Fruit fly (Drosophila melanogaster): Measurements from ENCODE around the gene mib2.
A peak's percentile ranks its signal among the peaks of the same experiment; 100 is the strongest.

Gene mib2

DNA sequence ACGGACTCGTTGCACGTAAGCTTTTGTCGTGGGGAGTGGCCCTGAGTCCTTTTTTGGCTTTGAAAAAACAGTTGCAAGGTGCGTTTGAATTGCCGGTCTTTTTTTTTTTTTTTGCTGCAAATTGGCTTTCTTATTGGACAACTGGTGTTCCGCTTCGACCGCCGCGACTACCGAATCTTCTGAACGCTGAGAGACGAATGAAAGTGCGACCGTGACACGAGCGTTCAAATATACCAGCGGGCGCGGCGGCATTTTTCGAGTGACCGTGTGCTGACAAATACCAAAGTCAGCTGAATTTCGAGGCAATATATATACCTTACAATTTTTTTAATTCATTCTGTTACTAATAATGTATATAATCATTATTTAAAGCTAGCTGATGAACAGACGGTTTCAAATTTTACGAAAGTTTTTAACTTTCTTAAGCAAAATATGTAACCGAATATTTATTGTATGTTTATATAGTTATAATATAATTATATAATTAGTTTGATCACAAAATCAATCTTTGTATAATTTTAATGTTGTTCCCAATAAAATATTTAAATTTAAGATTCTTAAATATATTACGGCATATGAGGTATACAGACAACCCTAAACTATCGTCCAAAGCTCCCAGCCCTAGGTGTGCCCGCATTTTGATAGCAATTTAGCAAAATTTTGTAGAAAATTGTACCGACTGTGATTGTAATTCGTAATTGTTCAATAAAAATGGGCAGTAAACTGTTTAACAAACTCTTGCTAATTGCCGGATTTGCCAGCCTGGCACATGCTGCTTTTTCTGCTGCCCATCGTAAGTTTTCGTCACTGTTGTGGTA lies 47.0 kb upstream of the mib2 start, which contains the start of the genes Swip-1 and EMC5 (continued):
- TF ChIP-seq fd85E (GFP tag; optimal IDR thresholded peaks at IDR 0.05) (no peak), lz (GFP tag; optimal IDR thresholded peaks at IDR 0.05) (peak; percentile 26), CG32006 (GFP tag; optimal IDR thresholded peaks at IDR 0.05) (peak; percentile 48), Lpt (GFP tag; optimal IDR thresholded peaks at IDR 0.05) (no peak), CG6163 (GFP tag; IDR thresholded peaks at IDR 0.05) (peak; percentile 61; the same call in 2 of the 3 replicates), salr (GFP tag; optimal IDR thresholded peaks at IDR 0.05) (peak in 1 of 2 experiments; percentile 58), CG1621 (tag; optimal IDR thresholded peaks at IDR 0.05) (no peak), CG10631 (GFP tag; optimal IDR thresholded peaks at IDR 0.05) (peak; percentile 71), acj6 (GFP tag; optimal IDR thresholded peaks at IDR 0.05) (peak; percentile 35), CG4318 (GFP tag; optimal IDR thresholded peaks at IDR 0.05) (peak; percentile 33), Ets21C (GFP tag; optimal IDR thresholded peaks at IDR 0.05) (no peak), Gug (GFP tag; IDR thresholded peaks at IDR 0.05) (no peak), CG3919 (GFP tag; optimal IDR thresholded peaks at IDR 0.05) (peak; percentile 50), Eip93F (GFP tag; optimal IDR thresholded peaks at IDR 0.05) (no peak), CG11294 (GFP tag; IDR thresholded peaks at IDR 0.05) (no peak), Ets96B (tag; optimal IDR thresholded peaks at IDR 0.05) (peak; percentile 46), CG10669 (GFP tag; optimal IDR thresholded peaks at IDR 0.05) (peak; percentile 9), Hr4 (GFP tag; optimal IDR thresholded peaks at IDR 0.05) (peak; percentile 49), CG3032 (tag; optimal IDR thresholded peaks at IDR 0.05) (peak; percentile 66), CG6276 (GFP tag; optimal IDR thresholded peaks at IDR 0.05) (no peak), ss (GFP tag; optimal IDR thresholded peaks at IDR 0.05) (no peak), CG7368 (GFP tag; optimal IDR thresholded peaks at IDR 0.05) (no peak), vri (GFP tag; optimal IDR thresholded peaks at IDR 0.05) (peak; percentile 27), Sox15 (GFP tag; optimal IDR thresholded peaks at IDR 0.05) (no peak), eg (GFP tag; IDR thresholded peaks at IDR 0.05) (peak; percentile 19; the same call in 2 of the 3 replicates), CG6808 (GFP tag; optimal IDR thresholded peaks at IDR 0.05) (peak; percentile 35), topi (GFP tag; optimal IDR thresholded peaks at IDR 0.05) (peak; percentile 17)

DNA sequence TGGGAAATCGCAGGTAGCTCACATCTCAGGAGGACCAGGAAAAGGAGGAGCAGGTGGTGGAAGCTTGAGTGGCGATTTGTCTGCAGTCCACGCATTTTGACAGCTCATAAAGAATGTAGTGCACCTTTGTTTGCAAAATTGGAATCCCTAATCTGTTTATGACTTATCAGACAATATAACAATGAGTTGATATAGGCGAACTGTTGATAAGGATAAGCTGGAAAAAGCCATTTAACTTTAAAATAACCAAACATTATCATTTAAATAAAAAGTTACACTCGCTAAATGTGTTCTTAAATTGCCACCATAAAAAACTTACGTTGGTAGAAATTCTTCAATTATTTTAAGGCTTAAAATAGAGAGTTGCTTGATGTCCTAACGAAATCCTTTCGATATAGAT lies 44.1 kb upstream of the mib2 start, which contains the start of gene CG15170:
CG15170 (minus strand) TSS at position 101 of the 400 bp plus-strand sequence.
- TF ChIP-seq Hr39 (GFP tag; optimal IDR thresholded peaks at IDR 0.05) (no peak), CG6792 (GFP tag; optimal IDR thresholded peaks at IDR 0.05) (no peak), Ets21C (GFP tag; optimal IDR thresholded peaks at IDR 0.05) (no peak), CG10669 (GFP tag; optimal IDR thresholded peaks at IDR 0.05) (no peak), Eip75B (GFP tag; optimal IDR thresholded peaks at IDR 0.05) (no peak), Smox (GFP tag; optimal IDR thresholded peaks at IDR 0.05) (no peak), CG15336 (GFP tag; IDR thresholded peaks at IDR 0.05) (no peak), eg (GFP tag; IDR thresholded peaks at IDR 0.05) (no peak), CG6276 (GFP tag; optimal IDR thresholded peaks at IDR 0.05) (no peak), CG11902 (GFP tag; optimal IDR thresholded peaks at IDR 0.05) (no peak), CG32006 (GFP tag; optimal IDR thresholded peaks at IDR 0.05) (no peak), CG3032 (tag; optimal IDR thresholded peaks at IDR 0.05) (no peak), CG11762 (GFP tag; optimal IDR thresholded peaks at IDR 0.05; ENCODE audit: insufficient read depth) (no peak), CG4318 (GFP tag; optimal IDR thresholded peaks at IDR 0.05) (no peak), acj6 (GFP tag; optimal IDR thresholded peaks at IDR 0.05) (no peak), svp (GFP tag) (no peak), Met (GFP tag; optimal IDR thresholded peaks at IDR 0.05) (no peak), pdm3 (GFP tag; optimal IDR thresholded peaks at IDR 0.05) (no peak)

DNA sequence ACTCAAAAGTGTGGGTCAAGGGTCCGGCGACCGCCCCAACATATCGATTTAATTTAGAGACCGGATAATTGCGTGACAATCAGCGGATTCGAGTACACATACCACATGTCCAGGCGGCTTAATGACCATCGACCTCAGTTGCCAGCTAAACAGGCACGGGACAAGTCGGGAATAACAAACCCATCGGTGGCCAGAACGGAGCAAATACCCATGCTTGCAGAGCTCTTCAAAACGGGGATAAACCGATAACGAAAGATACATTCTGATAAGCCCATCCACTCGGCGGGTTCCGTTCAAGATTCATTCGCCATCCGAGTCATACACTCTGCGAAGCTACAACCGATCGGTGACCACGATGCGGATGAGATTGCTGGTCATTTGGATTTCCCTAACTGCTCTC lies 43.5 kb upstream of the mib2 start, which contains the start of gene CG15169:
CG15169 (plus strand) TSS at position 301 of the 400 bp plus-strand sequence.
- TF ChIP-seq CG6163 (GFP tag; IDR thresholded peaks at IDR 0.05), result no peak
- TF ChIP-seq fd85E (GFP tag; optimal IDR thresholded peaks at IDR 0.05), result no peak
- TF ChIP-seq Eip78C (GFP tag), result no peak
- TF ChIP-seq Met (GFP tag; optimal IDR thresholded peaks at IDR 0.05), result no peak
- TF ChIP-seq acj6 (GFP tag; optimal IDR thresholded peaks at IDR 0.05), result no peak
- TF ChIP-seq fkh (GFP tag; optimal IDR thresholded peaks at IDR 0.05), result no peak
